Worm (Caenorhabditis elegans): Measurements from ENCODE around the gene F23D12.7.

Gene F23D12.7

ce11 chrX:14500422-14501058, 46.9 kb upstream of the F23D12.7 start (continued):
- no peak for TF ChIP-seq ceh-82 (tag; optimal IDR thresholded peaks at IDR 0.05)
- TF ChIP-seq hlh-11 (tag; optimal IDR thresholded peaks at IDR 0.05): peak; percentile 94
- TF ChIP-seq egl-27 (tag; optimal IDR thresholded peaks at IDR 0.05): no peak
- no peak for TF ChIP-seq madf-5 (GFP tag; IDR thresholded peaks at IDR 0.05)
- TF ChIP-seq nhr-77 (tag; optimal IDR thresholded peaks at IDR 0.05): peak; percentile 79
- TF ChIP-seq ztf-11 (tag; optimal IDR thresholded peaks at IDR 0.05): no peak
- TF ChIP-seq ceh-20 (GFP tag; IDR thresholded peaks at IDR 0.05): 0 out of 2 replicates have a peak, but pooled peaks have one; percentile 9
- TF ChIP-seq spr-1 (tag; optimal IDR thresholded peaks at IDR 0.05): no peak
- no peak for TF ChIP-seq daf-12 (tag; optimal IDR thresholded peaks at IDR 0.05)
- peak in 1 of 2 experiments; percentile 5 for TF ChIP-seq lsy-2 (tag; optimal IDR thresholded peaks at IDR 0.05)
- TF ChIP-seq mxl-2 (GFP tag; conservative IDR thresholded peaks at IDR 0.05): no peak
- TF ChIP-seq nhr-10 (tag; optimal IDR thresholded peaks at IDR 0.05): no peak
- peak; percentile 72 for TF ChIP-seq pha-4 (GFP tag; IDR thresholded peaks at IDR 0.05)
- no peak for TF ChIP-seq pha-4 (tag; optimal IDR thresholded peaks at IDR 0.05)
- TF ChIP-seq vab-7 (GFP tag; IDR thresholded peaks at IDR 0.05): no peak
- TF ChIP-seq nhr-48 (tag; optimal IDR thresholded peaks at IDR 0.05): peak; percentile 91
- TF ChIP-seq unc-130 (GFP tag; optimal IDR thresholded peaks at IDR 0.05): no peak
- no peak for TF ChIP-seq nhr-6 (tag; optimal IDR thresholded peaks at IDR 0.05)
- no peak for TF ChIP-seq ama-1 (optimal IDR thresholded peaks at IDR 0.05)
- TF ChIP-seq tra-1 (GFP tag; IDR thresholded peaks at IDR 0.05): peak; percentile 99
- TF ChIP-seq ZK337.2 (GFP tag; IDR thresholded peaks at IDR 0.05): no peak
- TF ChIP-seq lin-38 (GFP tag; IDR thresholded peaks at IDR 0.05): peak; percentile 34; the same call in 1 of the 2 replicates
- TF ChIP-seq F10B5.3 (tag; optimal IDR thresholded peaks at IDR 0.05): no peak
- no peak for TF ChIP-seq sdz-12 (GFP tag; optimal IDR thresholded peaks at IDR 0.05)
- TF ChIP-seq attf-4 (tag; optimal IDR thresholded peaks at IDR 0.05): no peak
- TF ChIP-seq lin-13 (GFP tag; optimal IDR thresholded peaks at IDR 0.05): no peak
- no peak for TF ChIP-seq ceh-44 (GFP tag; IDR thresholded peaks at IDR 0.05)
- TF ChIP-seq daf-8 (GFP tag; IDR thresholded peaks at IDR 0.05): no peak
- TF ChIP-seq php-3 (GFP tag; IDR thresholded peaks at IDR 0.05): peak; percentile 99
- no peak for TF ChIP-seq mep-1 (tag; optimal IDR thresholded peaks at IDR 0.05)
- TF ChIP-seq nhr-41 (GFP tag; IDR thresholded peaks at IDR 0.05): no peak
- TF ChIP-seq zip-2 (tag; optimal IDR thresholded peaks at IDR 0.05): no peak
- TF ChIP-seq hmg-1.1 (GFP tag; IDR thresholded peaks at IDR 0.05): no peak
- no peak for TF ChIP-seq set-16 (GFP tag; IDR thresholded peaks at IDR 0.05)
- TF ChIP-seq zag-1 (tag; optimal IDR thresholded peaks at IDR 0.05): no peak
- peak; percentile 38 to 47 for TF ChIP-seq unc-62 (GFP tag; optimal IDR thresholded peaks at IDR 0.05 in 1 of 2)
- no peak for TF ChIP-seq unc-62 (tag; optimal IDR thresholded peaks at IDR 0.05)
- TF ChIP-seq arid-1 (GFP tag; conservative IDR thresholded peaks at IDR 0.05): no peak
- no peak for TF ChIP-seq ces-1 (GFP tag; optimal IDR thresholded peaks at IDR 0.05)
- TF ChIP-seq hif-1 (tag; optimal IDR thresholded peaks at IDR 0.05): peak in 1 of 2 experiments; percentile 24
- TF ChIP-seq mdt-29 (GFP tag; IDR thresholded peaks at IDR 0.05): no peak
- no peak for TF ChIP-seq nhr-25 (tag; optimal IDR thresholded peaks at IDR 0.05; ENCODE audit: borderline replicate concordance, insufficient read depth)
- TF ChIP-seq zfp-2 (tag; optimal IDR thresholded peaks at IDR 0.05): no peak
- no peak for TF ChIP-seq nhr-237 (tag; optimal IDR thresholded peaks at IDR 0.05)
